Worm (Caenorhabditis elegans): Measurements from ENCODE around the gene C14C6.2.

ce11 chrV:562834-563233 is at the start of gene C14C6.2:
- TF ChIP-seq cnd-1 (tag; optimal IDR thresholded peaks at IDR 0.05) = no peak
- TF ChIP-seq blmp-1 (tag; optimal IDR thresholded peaks at IDR 0.05) = no peak

All from whole organism, mixed stage, embryonic.